Worm (Caenorhabditis elegans): ENCODE measurements around the gene pdi-2.

DNA sequence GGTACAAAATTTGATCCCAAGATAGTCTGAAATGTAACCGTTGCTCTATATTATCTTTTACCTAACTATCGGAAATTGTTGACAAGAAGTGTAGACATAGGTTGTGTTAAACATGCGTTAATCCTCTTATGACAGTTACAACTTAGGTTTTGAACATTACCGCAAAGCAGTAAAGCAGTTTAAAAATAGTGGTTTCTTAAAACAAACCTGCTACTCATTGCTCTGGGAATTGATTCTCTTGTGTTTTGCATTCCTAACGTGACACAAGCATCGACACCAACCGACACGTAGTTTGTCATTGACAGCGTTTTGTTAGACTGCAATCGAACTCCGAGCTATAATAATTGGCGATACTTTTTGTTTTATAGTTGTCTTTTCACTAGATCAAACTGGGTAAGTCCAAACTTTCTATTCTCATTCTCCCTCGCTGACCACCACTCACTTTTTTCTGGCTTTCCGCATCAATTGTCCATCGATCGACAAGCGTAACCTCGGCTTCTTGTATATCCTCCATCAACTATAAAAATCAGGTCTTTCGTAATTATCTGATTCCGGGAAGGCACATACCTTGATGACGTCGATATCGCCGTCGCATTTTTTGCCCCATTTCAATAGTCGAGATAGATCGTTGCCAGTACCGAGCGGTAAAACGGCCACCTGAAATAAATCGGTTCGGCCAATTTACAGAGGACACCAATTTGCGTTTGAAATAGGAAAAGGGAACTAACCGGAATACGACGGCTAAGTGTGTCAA is 28.0 kb upstream of the pdi-2 start:
- TF ChIP-seq dao-5 (tag; optimal IDR thresholded peaks at IDR 0.05) (no peak), W03F9.2 (tag; optimal IDR thresholded peaks at IDR 0.05) (no peak), him-1 (tag; optimal IDR thresholded peaks at IDR 0.05) (no peak)
